Fruit fly (Drosophila melanogaster): ENCODE data around the gene CG11601.

Gene CG11601

dm6 chr2L:250507-251215 is 32.4 kb downstream of the CG11601 start, which contains the start of gene kis (continued):
- peak; percentile 92 for TF ChIP-seq chinmo (GFP tag; IDR thresholded peaks at IDR 0.05; ENCODE audit: partially characterized antibody)
- TF ChIP-seq bowl (GFP tag; IDR thresholded peaks at IDR 0.05) = no peak
- TF ChIP-seq Ptx1 (GFP tag; IDR thresholded peaks at IDR 0.05) = 0 out of 2 replicates have a peak, but pooled peaks have one; percentile 34
- TF ChIP-seq CG6654 (GFP tag; optimal IDR thresholded peaks at IDR 0.05) = no peak
- peak; percentile 95 for TF ChIP-seq CG4360 (GFP tag; IDR thresholded peaks at IDR 0.05)
- peak; percentile 30 for TF ChIP-seq bab2 (GFP tag; optimal IDR thresholded peaks at IDR 0.05)
- peak; percentile 37 for TF ChIP-seq Fer3 (tag; optimal IDR thresholded peaks at IDR 0.05)
- no peak for TF ChIP-seq CG2889 (GFP tag; IDR thresholded peaks at IDR 0.05)
- no peak for TF ChIP-seq CG14441 (GFP tag; IDR thresholded peaks at IDR 0.05)
- TF ChIP-seq NFAT (GFP tag; IDR thresholded peaks at IDR 0.05) = peak; percentile 57
- peak; percentile 29 for TF ChIP-seq Mes4 (GFP tag; optimal IDR thresholded peaks at IDR 0.05)
- no peak for TF ChIP-seq trh (GFP tag; optimal IDR thresholded peaks at IDR 0.05)
- TF ChIP-seq shn (GFP tag; optimal IDR thresholded peaks at IDR 0.05) = peak; percentile 31
- no peak for TF ChIP-seq CG16779 (GFP tag; IDR thresholded peaks at IDR 0.05)
- no peak for TF ChIP-seq Lim3 (GFP tag; IDR thresholded peaks at IDR 0.05)
- TF ChIP-seq CG13287 (GFP tag; IDR thresholded peaks at IDR 0.05; ENCODE audit: partially characterized antibody) = peak; percentile 98
- peak; percentile 50 for TF ChIP-seq tx (GFP tag; optimal IDR thresholded peaks at IDR 0.05)
- TF ChIP-seq CG8765 (GFP tag; IDR thresholded peaks at IDR 0.05) = no peak
- TF ChIP-seq Blimp-1 (GFP tag; optimal IDR thresholded peaks at IDR 0.05) = peak; percentile 11
- TF ChIP-seq CG4730 (GFP tag; IDR thresholded peaks at IDR 0.05) = no peak
- TF ChIP-seq tin (GFP tag; optimal IDR thresholded peaks at IDR 0.05) = peak; percentile 40
- no peak for TF ChIP-seq CG17328 (GFP tag; IDR thresholded peaks at IDR 0.05)
- TF ChIP-seq twi (tag; optimal IDR thresholded peaks at IDR 0.05) = peak; percentile 12
- no peak for TF ChIP-seq CG9609 (GFP tag; optimal IDR thresholded peaks at IDR 0.05)
- no peak for TF ChIP-seq pb (GFP tag; optimal IDR thresholded peaks at IDR 0.05)
- TF ChIP-seq Hr39 (optimal IDR thresholded peaks at IDR 0.05) = no peak
- TF ChIP-seq CG9797 (GFP tag; optimal IDR thresholded peaks at IDR 0.05) = peak; percentile 69
- no peak for TF ChIP-seq usp (GFP tag; optimal IDR thresholded peaks at IDR 0.05)
- peak; percentile 55 for TF ChIP-seq dm (GFP tag; optimal IDR thresholded peaks at IDR 0.05)
- peak; percentile 61 for TF ChIP-seq row (GFP tag; IDR thresholded peaks at IDR 0.05)
- peak; percentile 68 for TF ChIP-seq CG13624 (GFP tag; optimal IDR thresholded peaks at IDR 0.05)
- TF ChIP-seq CG2712 (tag; optimal IDR thresholded peaks at IDR 0.05) = peak; percentile 68
- TF ChIP-seq crol (GFP tag; IDR thresholded peaks at IDR 0.05) = peak; percentile 52
- peak; percentile 49 for TF ChIP-seq caup (GFP tag; optimal IDR thresholded peaks at IDR 0.05; ENCODE audit: severe bottlenecking)
- TF ChIP-seq BEAF-32 (GFP tag; optimal IDR thresholded peaks at IDR 0.05) = peak; percentile 98
- TF ChIP-seq CG3726 (GFP tag; IDR thresholded peaks at IDR 0.05) = no peak
- 0 out of 2 replicates have a peak, but pooled peaks have one; percentile 35 for TF ChIP-seq al (GFP tag; IDR thresholded peaks at IDR 0.05)
- TF ChIP-seq HLHmδ (GFP tag; optimal IDR thresholded peaks at IDR 0.05) = no peak
- TF ChIP-seq inv (GFP tag; IDR thresholded peaks at IDR 0.05; ENCODE audit: partially characterized antibody) = peak; percentile 94
- peak; percentile 8 for TF ChIP-seq CG33557 (GFP tag; optimal IDR thresholded peaks at IDR 0.05)
- TF ChIP-seq dmrt99B (tag; optimal IDR thresholded peaks at IDR 0.05) = no peak
- no peak for TF ChIP-seq Elba2 (GFP tag; optimal IDR thresholded peaks at IDR 0.05)
- no peak for TF ChIP-seq h (optimal IDR thresholded peaks at IDR 0.05)

Data from whole organism, embryonic.